Worm (Caenorhabditis elegans): Measurements from ENCODE around the gene B0303.7.

The B0303.7 gene

ce11 chrIII:8741276-8741860 is 47.9 kb downstream of the B0303.7 start, which contains the start of gene pdhk-2:
TSS of gene pdhk-2 (minus strand) at chrIII:8741412.
- no peak for TF ChIP-seq ces-1 (GFP tag; optimal IDR thresholded peaks at IDR 0.05)
- no peak for TF ChIP-seq pag-3 (tag; optimal IDR thresholded peaks at IDR 0.05; ENCODE audit: borderline replicate concordance, insufficient read depth)
- TF ChIP-seq aha-1 (tag; optimal IDR thresholded peaks at IDR 0.05): peak; percentile 63
- TF ChIP-seq nhr-90 (tag; optimal IDR thresholded peaks at IDR 0.05; ENCODE audit: poor library complexity): peak; percentile 97
- TF ChIP-seq alr-1 (tag; optimal IDR thresholded peaks at IDR 0.05; ENCODE audit: borderline replicate concordance): no peak
- peak; percentile 47; the same call in 1 of the 2 replicates for TF ChIP-seq unc-98 (GFP tag; IDR thresholded peaks at IDR 0.05)
- peak; percentile 87 for TF ChIP-seq jun-1 (tag; optimal IDR thresholded peaks at IDR 0.05)
- TF ChIP-seq fkh-10 (GFP tag; optimal IDR thresholded peaks at IDR 0.05): peak; percentile 93
- TF ChIP-seq ets-5 (GFP tag; IDR thresholded peaks at IDR 0.05): no peak
- TF ChIP-seq hpl-2 (GFP tag; optimal IDR thresholded peaks at IDR 0.05): peak; percentile 32
- TF ChIP-seq elt-3 (tag; optimal IDR thresholded peaks at IDR 0.05): peak in 3 of 6 experiments; percentile 35 to 89 (median 88)
- no peak for TF ChIP-seq egl-27 (tag; optimal IDR thresholded peaks at IDR 0.05)
- no peak for TF ChIP-seq unc-62 (GFP tag; optimal IDR thresholded peaks at IDR 0.05)
- TF ChIP-seq swsn-7 (tag; optimal IDR thresholded peaks at IDR 0.05): peak; percentile 96
- TF ChIP-seq zag-1 (tag; optimal IDR thresholded peaks at IDR 0.05): peak; percentile 82
- TF ChIP-seq ztf-11 (tag; optimal IDR thresholded peaks at IDR 0.05): peak in 1 of 2 experiments; percentile 84
- TF ChIP-seq ceh-63 (GFP tag; optimal IDR thresholded peaks at IDR 0.05): no peak
- peak; percentile 85 for TF ChIP-seq nhr-77 (tag; optimal IDR thresholded peaks at IDR 0.05)
- no peak for TF ChIP-seq hlh-4 (tag; optimal IDR thresholded peaks at IDR 0.05)
- peak; percentile 88 for TF ChIP-seq ztf-4 (tag; optimal IDR thresholded peaks at IDR 0.05)
- TF ChIP-seq nhr-76 (tag; optimal IDR thresholded peaks at IDR 0.05): no peak
- TF ChIP-seq fkh-4 (tag; optimal IDR thresholded peaks at IDR 0.05; ENCODE audit: borderline replicate concordance): peak; percentile 72
- peak; percentile 68 for TF ChIP-seq mab-9 (GFP tag; IDR thresholded peaks at IDR 0.05)
- peak; percentile 98 for TF ChIP-seq nhr-71 (tag; optimal IDR thresholded peaks at IDR 0.05)
- peak; percentile 71 for TF ChIP-seq skn-1 (tag; optimal IDR thresholded peaks at IDR 0.05)
- no peak for TF ChIP-seq pqm-1 (tag; optimal IDR thresholded peaks at IDR 0.05)
- TF ChIP-seq nhr-12 (tag; optimal IDR thresholded peaks at IDR 0.05): no peak
- peak; percentile 89 for TF ChIP-seq ceh-8 (GFP tag; optimal IDR thresholded peaks at IDR 0.05)
- peak; percentile 85 for TF ChIP-seq elt-2 (tag; optimal IDR thresholded peaks at IDR 0.05)
- TF ChIP-seq snpc-4 (tag; optimal IDR thresholded peaks at IDR 0.05): peak; percentile 84
- peak; percentile 97 to 100 for TF ChIP-seq efl-1 (optimal IDR thresholded peaks at IDR 0.05)
- peak; percentile 99 to 100 for TF ChIP-seq efl-1 (GFP tag; optimal IDR thresholded peaks at IDR 0.05 in 1 of 2)
- peak; percentile 53 for TF ChIP-seq efl-3 (GFP tag; optimal IDR thresholded peaks at IDR 0.05)
- no peak for TF ChIP-seq nhr-84 (tag; optimal IDR thresholded peaks at IDR 0.05)
- no peak for TF ChIP-seq hlh-17 (GFP tag; optimal IDR thresholded peaks at IDR 0.05; ENCODE audit: borderline replicate concordance)
- peak; percentile 96 for TF ChIP-seq dsc-1 (tag; optimal IDR thresholded peaks at IDR 0.05)
- TF ChIP-seq lir-3 (tag; optimal IDR thresholded peaks at IDR 0.05; ENCODE audit: poor library complexity): peak; percentile 82
- peak; percentile 81 for TF ChIP-seq sox-4 (tag; optimal IDR thresholded peaks at IDR 0.05)
- peak; percentile 98 for TF ChIP-seq nhr-85 (tag)
- peak; percentile 98 for TF ChIP-seq mep-1 (tag; optimal IDR thresholded peaks at IDR 0.05)
- TF ChIP-seq fkh-8 (tag; optimal IDR thresholded peaks at IDR 0.05): peak; percentile 91
- TF ChIP-seq ama-1 (optimal IDR thresholded peaks at IDR 0.05): peak; percentile 74
- peak; percentile 99 to 100 (median 99) for TF ChIP-seq dpl-1 (GFP tag; optimal IDR thresholded peaks at IDR 0.05)
- peak; percentile 97 for TF ChIP-seq nhr-47 (tag; optimal IDR thresholded peaks at IDR 0.05)
- peak; percentile 94 for TF ChIP-seq lin-39 (tag; optimal IDR thresholded peaks at IDR 0.05)
- peak; percentile 97 for TF ChIP-seq rnt-1 (tag; optimal IDR thresholded peaks at IDR 0.05)
- peak; percentile 92 for TF ChIP-seq irx-1 (tag; optimal IDR thresholded peaks at IDR 0.05)
- no peak for TF ChIP-seq nhr-28 (tag; optimal IDR thresholded peaks at IDR 0.05)
- peak; percentile 95 for TF ChIP-seq nhr-19 (GFP tag; conservative IDR thresholded peaks at IDR 0.05)
- peak; percentile 93 for TF ChIP-seq egl-13 (tag; optimal IDR thresholded peaks at IDR 0.05)
- peak; percentile 92 for TF ChIP-seq lin-13 (GFP tag; optimal IDR thresholded peaks at IDR 0.05)
- peak; percentile 96 for TF ChIP-seq nhr-20 (tag; optimal IDR thresholded peaks at IDR 0.05)
